Worm (Caenorhabditis elegans) whole organism, L1 larva: ENCODE results near the gene F08G2.7.

ENCODE experiments used
- C04F5.9 ChIP-seq: sonication (generic microtip); optimal IDR thresholded peaks from 2 replicates; lab custom pipeline; 2016; ENCODE audit warnings: missing genetic modification characterization, missing compliant biosample characterization
- C34B4.2 ChIP-seq: sonication (generic microtip); optimal IDR thresholded peaks from 2 replicates; lab custom pipeline; 2017; ENCODE audit warnings: mild to moderate bottlenecking, missing genetic modification characterization, missing compliant biosample characterization
- Y116A8C.19 ChIP-seq: sonication (generic microtip); optimal IDR thresholded peaks from 2 replicates; lab custom pipeline; 2016; ENCODE audit warnings: missing compliant biosample characterization, missing genetic modification characterization, borderline replicate concordance
- alr-1 ChIP-seq: fragments of 200-800 bp; sonication (Bioruptor generic); optimal IDR thresholded peaks from 2 replicates; lab custom pipeline; 2018; ENCODE audit warnings: borderline replicate concordance, mild to moderate bottlenecking, missing genetic modification characterization, missing compliant biosample characterization
- aly-2 ChIP-seq: fragments of 150-350 bp; optimal IDR thresholded peaks from 2 replicates; lab custom pipeline; 2014; ENCODE audit warnings: missing biosample characterization, missing genetic modification characterization
- ceh-63 ChIP-seq: fragments of 200-800 bp; sonication (Bioruptor generic); optimal IDR thresholded peaks from 2 replicates; lab custom pipeline; 2018; ENCODE audit warnings: mild to moderate bottlenecking, missing genetic modification characterization, missing compliant biosample characterization
- ceh-8 ChIP-seq: fragments of 200-800 bp; sonication (Bioruptor generic); optimal IDR thresholded peaks from 2 replicates; lab custom pipeline; 2018; ENCODE audit warnings: mild to moderate bottlenecking, missing genetic modification characterization, moderate library complexity, missing compliant biosample characterization
- ceh-82 ChIP-seq, 3 experiments: fragments of 150-350 bp in 1 of 3; sonication (generic microtip) in 2 of 3; optimal IDR thresholded peaks; 2 replicates each; lab custom pipeline; 2014 to 2017; ENCODE audit warnings: missing biosample characterization in 3 of 3, missing genetic modification characterization in 3 of 3
- ceh-88 ChIP-seq: fragments of 200-800 bp; sonication (Bioruptor generic); IDR thresholded peaks from 2 replicates; pipeline ENCODE4 v1.3.6; 2022; ENCODE audit warnings: missing genetic modification characterization, missing compliant biosample characterization
- ceh-90 ChIP-seq: sonication (generic microtip); optimal IDR thresholded peaks from 2 replicates; lab custom pipeline; 2016; ENCODE audit warnings: missing genetic modification characterization, missing compliant biosample characterization
- ces-1 ChIP-seq: fragments of 150-350 bp; optimal IDR thresholded peaks from 2 replicates; lab custom pipeline; 2014; ENCODE audit warnings: missing biosample characterization, missing genetic modification reagents, missing genetic modification characterization
- efl-1 ChIP-seq, 4 experiments: fragments of 150-350 bp; optimal IDR thresholded peaks in 3 of 4; peaks in 1 of 4; 1 replicate in 1 of 4; 2 replicates in 3 of 4; lab custom pipeline; 2014; ENCODE audit warnings: missing biosample characterization in 2 of 4, missing genetic modification characterization in 2 of 4, missing genetic modification reagents in 2 of 4
- efl-3 ChIP-seq: fragments of 200-800 bp; sonication (Bioruptor generic); optimal IDR thresholded peaks from 2 replicates; lab custom pipeline; 2018; ENCODE audit warnings: mild to moderate bottlenecking, missing genetic modification characterization, missing compliant biosample characterization
- egl-13 ChIP-seq: sonication (generic microtip); optimal IDR thresholded peaks from 2 replicates; lab custom pipeline; 2016; ENCODE audit warnings: missing genotype, missing genetic modification reagents, missing genetic modification characterization, missing compliant biosample characterization
- egl-27 ChIP-seq, 2 experiments: fragments of 150-350 bp in 1 of 2; sonication (generic microtip); optimal IDR thresholded peaks; 3 replicates each; lab custom pipeline; 2017 to 2018; ENCODE audit warnings: missing biosample characterization in 2 of 2, missing genetic modification characterization in 2 of 2, missing genetic modification reagents in 2 of 2
- elt-2 ChIP-seq: sonication (generic microtip); optimal IDR thresholded peaks from 2 replicates; lab custom pipeline; 2016; ENCODE audit warnings: missing genetic modification characterization, mild to moderate bottlenecking, inconsistent platforms, missing compliant biosample characterization, missing genetic modification reagents
- elt-3 ChIP-seq, 6 experiments: fragments of 150-350 bp in 1 of 6; sonication (generic microtip); optimal IDR thresholded peaks; 2 replicates each; lab custom pipeline; 2017 to 2018; ENCODE audit warnings: missing biosample characterization in 6 of 6, missing genetic modification characterization in 6 of 6, inconsistent platforms in 1 of 6
- fkh-8 ChIP-seq: sonication (generic microtip); optimal IDR thresholded peaks from 2 replicates; lab custom pipeline; 2016; ENCODE audit warnings: mild to moderate bottlenecking, missing genetic modification characterization, missing compliant biosample characterization
- fos-1 ChIP-seq: fragments of 150-350 bp; optimal IDR thresholded peaks from 2 replicates; lab custom pipeline; 2014; ENCODE audit warnings: missing biosample characterization, missing genetic modification characterization
- hlh-4 ChIP-seq: sonication (generic microtip); optimal IDR thresholded peaks from 2 replicates; lab custom pipeline; 2016; ENCODE audit warnings: mild to moderate bottlenecking, missing genetic modification characterization, missing compliant biosample characterization
- hpl-2 ChIP-seq: fragments of 150-350 bp; optimal IDR thresholded peaks from 2 replicates; lab custom pipeline; 2014; ENCODE audit warnings: missing biosample characterization, missing genetic modification reagents, missing genetic modification characterization
- lin-13 ChIP-seq: fragments of 150-350 bp; optimal IDR thresholded peaks from 2 replicates; lab custom pipeline; 2014; ENCODE audit warnings: missing biosample characterization, missing genetic modification reagents, missing genetic modification characterization
- lin-15B ChIP-seq: fragments of 150-350 bp; sonication (generic microtip); optimal IDR thresholded peaks from 3 replicates; lab custom pipeline; 2014; ENCODE audit warnings: missing biosample characterization, missing genetic modification characterization
- lin-35 ChIP-seq, 2 experiments: fragments of 150-350 bp; optimal IDR thresholded peaks; 2 replicates each; lab custom pipeline; 2014; ENCODE audit warnings: missing biosample characterization in 2 of 2, missing genetic modification characterization in 2 of 2, missing genetic modification reagents in 2 of 2
- mab-9 ChIP-seq: fragments of 200-800 bp; sonication (Bioruptor generic); IDR thresholded peaks from 2 replicates; pipeline ENCODE4 v1.3.6; 2022; ENCODE audit warnings: missing genetic modification reagents, missing genetic modification characterization, missing compliant biosample characterization
- mdl-1 ChIP-seq, 2 experiments: fragments of 150-350 bp; optimal IDR thresholded peaks; 2 replicates each; lab custom pipeline; 2014 to 2017; ENCODE audit warnings: missing biosample characterization in 2 of 2, missing genetic modification characterization in 2 of 2, inconsistent platforms in 1 of 2
- mef-2 ChIP-seq: fragments of 150-350 bp; optimal IDR thresholded peaks from 2 replicates; lab custom pipeline; 2014; ENCODE audit warnings: missing biosample characterization, missing genetic modification characterization
- mep-1 ChIP-seq: fragments of 150-350 bp; optimal IDR thresholded peaks from 2 replicates; lab custom pipeline; 2014; ENCODE audit warnings: missing biosample characterization, missing genetic modification characterization
- nhr-11 ChIP-seq: fragments of 150-350 bp; optimal IDR thresholded peaks from 2 replicates; lab custom pipeline; 2014; ENCODE audit warnings: missing biosample characterization, missing genetic modification characterization
- nhr-19 ChIP-seq: fragments of 200-800 bp; sonication (Bioruptor generic); conservative IDR thresholded peaks from 2 replicates; pipeline ENCODE4 v1.3.6; 2022; ENCODE audit warnings: missing genetic modification characterization, missing compliant biosample characterization
- nhr-237 ChIP-seq: fragments of 150-350 bp; optimal IDR thresholded peaks from 2 replicates; lab custom pipeline; 2014; ENCODE audit warnings: missing biosample characterization, missing genetic modification characterization
- nhr-77 ChIP-seq: fragments of 150-350 bp; optimal IDR thresholded peaks from 2 replicates; lab custom pipeline; 2014; ENCODE audit warnings: missing biosample characterization, missing genetic modification characterization
- nhr-84 ChIP-seq: sonication (generic microtip); optimal IDR thresholded peaks from 2 replicates; lab custom pipeline; 2017; ENCODE audit warnings: missing biosample characterization, missing genetic modification characterization
- nhr-90 ChIP-seq: sonication (generic microtip); optimal IDR thresholded peaks from 2 replicates; lab custom pipeline; 2016; ENCODE audit warnings: mild to moderate bottlenecking, missing genetic modification characterization, missing compliant biosample characterization; ENCODE audit not compliant: poor library complexity
- pag-3 ChIP-seq: sonication (generic microtip); optimal IDR thresholded peaks from 2 replicates; lab custom pipeline; 2017; ENCODE audit warnings: missing genetic modification characterization, mild to moderate bottlenecking, missing compliant biosample characterization, antibody characterized with exemption, borderline replicate concordance; ENCODE audit not compliant: insufficient read depth
- pax-3 ChIP-seq: fragments of 200-800 bp; sonication (Bioruptor generic); optimal IDR thresholded peaks from 2 replicates; lab custom pipeline; 2018; ENCODE audit warnings: mild to moderate bottlenecking, missing genetic modification characterization, moderate library complexity, missing compliant biosample characterization
- pqm-1 ChIP-seq: sonication (generic microtip); optimal IDR thresholded peaks from 3 replicates; lab custom pipeline; 2017; ENCODE audit warnings: missing biosample characterization, missing genetic modification characterization
- rnt-1 ChIP-seq: sonication (generic microtip); optimal IDR thresholded peaks from 2 replicates; lab custom pipeline; 2016; ENCODE audit warnings: mild to moderate bottlenecking, missing genetic modification characterization, moderate library complexity, missing compliant biosample characterization
- skn-1 ChIP-seq: fragments of 150-350 bp; optimal IDR thresholded peaks from 2 replicates; lab custom pipeline; 2014; ENCODE audit warnings: missing biosample characterization, missing genetic modification characterization
- snpc-4 ChIP-seq: fragments of 150-350 bp; optimal IDR thresholded peaks from 2 replicates; lab custom pipeline; 2014; ENCODE audit warnings: missing biosample characterization, missing genetic modification characterization
- snu-23 ChIP-seq: sonication (generic microtip); optimal IDR thresholded peaks from 2 replicates; lab custom pipeline; 2016; ENCODE audit warnings: missing genetic modification characterization, missing compliant biosample characterization
- sox-4 ChIP-seq: sonication (generic microtip); optimal IDR thresholded peaks from 2 replicates; lab custom pipeline; 2016; ENCODE audit warnings: missing genetic modification characterization, missing compliant biosample characterization
- sup-37 ChIP-seq: fragments of 200-800 bp; sonication (Bioruptor generic); optimal IDR thresholded peaks from 2 replicates; lab custom pipeline; 2018; ENCODE audit warnings: mild to moderate bottlenecking, missing genetic modification characterization, missing compliant biosample characterization
- unc-30 ChIP-seq: sonication (generic microtip); optimal IDR thresholded peaks from 2 replicates; lab custom pipeline; 2017; ENCODE audit warnings: missing biosample characterization, missing genetic modification characterization
- unc-98 ChIP-seq: fragments of 200-800 bp; sonication (Bioruptor generic); IDR thresholded peaks from 2 replicates; pipeline ENCODE4 v1.3.6; 2022; ENCODE audit warnings: missing genetic modification characterization, missing compliant biosample characterization
- ztf-11 ChIP-seq, 2 experiments: sonication (generic microtip); optimal IDR thresholded peaks; 2 replicates each; lab custom pipeline; 2016 to 2017; ENCODE audit warnings: missing genetic modification characterization in 2 of 2, missing biosample characterization in 1 of 2, missing compliant biosample characterization in 1 of 2

The F08G2.7 gene

ce11 chrII:13835724-13836307 is 5.1 kb downstream of the F08G2.7 start, which contains the start of gene ins-37:
Gene ins-37 (minus strand): TSS chrII:13836107.
- peak; percentile 15 for TF ChIP-seq snpc-4 (tag; lab: Kevin White, UChicago)

ce11 chrII:13834380-13835194 is 6.4 kb downstream of the F08G2.7 start:
- TF ChIP-seq C34B4.2 (tag; lab: Kevin White, UChicago) (no peak), alr-1 (tag; lab: Kevin White, UChicago) (no peak), ceh-8 (GFP tag; lab: Kevin White, UChicago) (peak; percentile 94), pag-3 (tag; lab: Kevin White, UChicago) (no peak), ceh-63 (GFP tag; lab: Kevin White, UChicago) (no peak), mef-2 (tag; lab: Kevin White, UChicago) (peak; percentile 49), egl-13 (peak; percentile 94), unc-30 (tag; lab: Kevin White, UChicago) (no peak), snu-23 (GFP tag; lab: Kevin White, UChicago) (peak; percentile 97), lin-15B (tag; lab: Kevin White, UChicago) (peak; percentile 88), unc-98 (GFP tag; lab: Robert Waterston, UW) (no peak), sox-4 (tag; lab: Kevin White, UChicago) (peak; percentile 89), mdl-1 (tag; optimal IDR thresholded peaks at IDR 0.05; lab: Kevin White, UChicago) (peak in 1 of 2 experiments; percentile 89), fkh-8 (tag; lab: Kevin White, UChicago) (peak; percentile 89), hpl-2 (no peak), nhr-77 (peak; percentile 91), aly-2 (tag; lab: Kevin White, UChicago) (peak; percentile 95), ztf-11 (tag; optimal IDR thresholded peaks at IDR 0.05; lab: Kevin White, UChicago) (peak; percentile 25 to 88), ces-1 (GFP tag; lab: Kevin White, UChicago) (no peak), Y116A8C.19 (tag; lab: Kevin White, UChicago) (peak; percentile 50), nhr-19 (GFP tag; lab: Robert Waterston, UW) (peak; percentile 92), egl-27 (tag; optimal IDR thresholded peaks at IDR 0.05; lab: Kevin White, UChicago) (no peak), lin-13 (peak; percentile 94), C04F5.9 (tag; lab: Kevin White, UChicago) (peak; percentile 72), elt-3 (tag; optimal IDR thresholded peaks at IDR 0.05; lab: Kevin White, UChicago) (peak in 3 of 6 experiments; percentile 32 to 80 (median 78)), skn-1 (tag; lab: Kevin White, UChicago) (peak; percentile 65), pqm-1 (no peak), ceh-82 (tag; optimal IDR thresholded peaks at IDR 0.05; lab: Kevin White, UChicago) (peak; percentile 88 to 89 (median 89)), efl-1 (optimal IDR thresholded peaks at IDR 0.05; lab: Kevin White, UChicago) (peak; percentile 77 to 82), efl-1 (GFP tag; optimal IDR thresholded peaks at IDR 0.05 in 1 of 2; lab: Kevin White, UChicago) (peak; percentile 73 to 98), lin-35 (GFP tag; optimal IDR thresholded peaks at IDR 0.05; lab: Kevin White, UChicago) (peak; percentile 85 to 89), nhr-90 (tag; lab: Kevin White, UChicago) (peak; percentile 98), rnt-1 (tag; lab: Kevin White, UChicago) (peak; percentile 87), elt-2 (tag; lab: Kevin White, UChicago) (peak; percentile 70), sup-37 (GFP tag; lab: Kevin White, UChicago) (peak; percentile 65), pax-3 (tag; lab: Kevin White, UChicago) (peak; percentile 91), nhr-11 (tag; lab: Kevin White, UChicago) (peak; percentile 12), ceh-90 (tag; lab: Kevin White, UChicago) (peak; percentile 20), mab-9 (GFP tag; lab: Robert Waterston, UW) (peak; percentile 74), hlh-4 (tag; lab: Kevin White, UChicago) (peak; percentile 51), nhr-237 (tag; lab: Kevin White, UChicago) (peak; percentile 62), fos-1 (peak; percentile 90), nhr-84 (tag; lab: Kevin White, UChicago) (no peak), mep-1 (tag; lab: Kevin White, UChicago) (peak; percentile 93), efl-3 (peak; percentile 41), snpc-4 (tag; lab: Kevin White, UChicago) (peak; percentile 100), ceh-88 (peak; percentile 86)
